Fruit fly (Drosophila melanogaster): ENCODE measurements around the gene Spec2.

dm6 chr3R:5647705-5648568, 24.0 kb upstream of the Spec2 start:
- TF ChIP-seq CG8478 (optimal IDR thresholded peaks at IDR 0.05) (no peak), psq (optimal IDR thresholded peaks at IDR 0.05) (no peak), pan (optimal IDR thresholded peaks at IDR 0.05) (no peak), EcR (GFP tag; optimal IDR thresholded peaks at IDR 0.05) (no peak), usp (GFP tag; optimal IDR thresholded peaks at IDR 0.05) (no peak), Dll (optimal IDR thresholded peaks at IDR 0.05) (no peak)
